Worm (Caenorhabditis elegans) whole organism, young adult: Measurements from ENCODE around the gene grd-9.

ENCODE experiments used
- B0035.1 ChIP-seq: sonication (generic microtip); optimal IDR thresholded peaks from 2 replicates; lab custom pipeline; 2016; ENCODE audit warnings: missing genetic modification characterization, mild to moderate bottlenecking, missing compliant biosample characterization, missing genotype, missing genetic modification reagents
- F39B2.1 ChIP-seq: fragments of 200-800 bp; sonication (Bioruptor generic); IDR thresholded peaks from 2 replicates; pipeline ENCODE4 v1.3.6; 2022; ENCODE audit warnings: missing genetic modification reagents, missing genetic modification characterization, missing compliant biosample characterization
- F49E8.2 ChIP-seq: sonication (generic microtip); optimal IDR thresholded peaks from 3 replicates; lab custom pipeline; 2017; ENCODE audit warnings: missing genetic modification characterization, mild to moderate bottlenecking, missing compliant biosample characterization, antibody characterized with exemption, moderate library complexity; ENCODE audit not compliant: insufficient read depth
- F57C9.4 ChIP-seq: sonication (generic microtip); optimal IDR thresholded peaks from 2 replicates; lab custom pipeline; 2017; ENCODE audit warnings: mild to moderate bottlenecking, missing genetic modification characterization, missing compliant biosample characterization
- K12H6.12 ChIP-seq: fragments of 200-800 bp; sonication (Bioruptor generic); optimal IDR thresholded peaks from 2 replicates; lab custom pipeline; 2018; ENCODE audit warnings: mild to moderate bottlenecking, missing genetic modification characterization, missing compliant biosample characterization
- T07F8.4 ChIP-seq: sonication (generic microtip); optimal IDR thresholded peaks from 2 replicates; lab custom pipeline; 2016; ENCODE audit warnings: mild to moderate bottlenecking, missing genetic modification characterization, moderate library complexity, missing compliant biosample characterization
- Y53F4B.3 ChIP-seq: fragments of 200-800 bp; sonication (Bioruptor generic); IDR thresholded peaks from 2 replicates; pipeline ENCODE4 v1.3.6; 2022; ENCODE audit warnings: missing genetic modification reagents, missing genetic modification characterization, missing compliant biosample characterization
- Y67H2A.10 ChIP-seq: fragments of 200-800 bp; sonication (Bioruptor generic); conservative IDR thresholded peaks from 2 replicates; pipeline ENCODE4 v1.3.6; 2022; ENCODE audit warnings: missing genetic modification reagents, missing genetic modification characterization, missing compliant biosample characterization
- Y95B8A.8 ChIP-seq: fragments of 200-800 bp; sonication (Bioruptor generic); IDR thresholded peaks from 2 replicates; pipeline ENCODE4 v1.3.6; 2022; ENCODE audit warnings: missing genetic modification reagents, missing genetic modification characterization, missing compliant biosample characterization
- aptf-2 ChIP-seq: fragments of 200-800 bp; sonication (Bioruptor generic); conservative IDR thresholded peaks from 2 replicates; pipeline ENCODE4 v1.3.6; 2022; ENCODE audit warnings: missing genetic modification reagents, missing genetic modification characterization, missing compliant biosample characterization
- athp-1 ChIP-seq: sonication (generic microtip); optimal IDR thresholded peaks from 2 replicates; lab custom pipeline; 2017; ENCODE audit warnings: mild to moderate bottlenecking, missing genetic modification characterization, missing compliant biosample characterization
- attf-3 ChIP-seq: fragments of 200-800 bp; sonication (Bioruptor generic); conservative IDR thresholded peaks from 2 replicates; pipeline ENCODE4 v1.3.6; 2022; ENCODE audit warnings: missing genetic modification reagents, missing genetic modification characterization, missing compliant biosample characterization
- attf-5 ChIP-seq: fragments of 200-800 bp; sonication (Bioruptor generic); optimal IDR thresholded peaks from 2 replicates; lab custom pipeline; 2018; ENCODE audit warnings: mild to moderate bottlenecking, missing genetic modification characterization, missing compliant biosample characterization
- attf-6 ChIP-seq: fragments of 200-800 bp; sonication (Bioruptor generic); IDR thresholded peaks from 2 replicates; pipeline ENCODE4 v1.3.6; 2022; ENCODE audit warnings: missing genetic modification reagents, missing genetic modification characterization, missing compliant biosample characterization
- cebp-2 ChIP-seq: fragments of 200-800 bp; sonication (Bioruptor generic); IDR thresholded peaks from 2 replicates; pipeline ENCODE4 v1.3.6; 2022; ENCODE audit warnings: missing genetic modification characterization, missing compliant biosample characterization
- ceh-27 ChIP-seq: fragments of 200-800 bp; sonication (Bioruptor generic); optimal IDR thresholded peaks from 2 replicates; lab custom pipeline; 2018; ENCODE audit warnings: mild to moderate bottlenecking, missing genetic modification characterization, moderate library complexity, missing compliant biosample characterization
- die-1 ChIP-seq: sonication (generic microtip); optimal IDR thresholded peaks from 2 replicates; lab custom pipeline; 2016; ENCODE audit warnings: missing genotype, mild to moderate bottlenecking, missing genetic modification characterization, missing compliant biosample characterization
- egl-18 ChIP-seq: fragments of 200-800 bp; sonication (Bioruptor generic); IDR thresholded peaks from 2 replicates; pipeline ENCODE4 v1.3.6; 2022; ENCODE audit warnings: missing genetic modification reagents, missing genetic modification characterization, missing compliant biosample characterization
- ets-4 ChIP-seq: fragments of 200-800 bp; sonication (Bioruptor generic); optimal IDR thresholded peaks from 2 replicates; lab custom pipeline; 2018; ENCODE audit warnings: mild to moderate bottlenecking, missing genetic modification characterization, missing compliant biosample characterization
- fkh-3 ChIP-seq: sonication (generic microtip); optimal IDR thresholded peaks from 2 replicates; lab custom pipeline; 2016; ENCODE audit warnings: mild to moderate bottlenecking, missing genetic modification characterization, missing compliant biosample characterization
- hlh-26 ChIP-seq: fragments of 200-800 bp; sonication (Bioruptor generic); conservative IDR thresholded peaks from 2 replicates; pipeline ENCODE4 v1.3.6; 2022; ENCODE audit warnings: missing genetic modification reagents, missing genetic modification characterization, missing compliant biosample characterization
- hrde-1 ChIP-seq: sonication (generic microtip); optimal IDR thresholded peaks from 2 replicates; lab custom pipeline; 2016; ENCODE audit warnings: missing genetic modification characterization, mild to moderate bottlenecking, missing compliant biosample characterization, moderate library complexity, missing genotype, missing genetic modification reagents, borderline replicate concordance
- hsf-1 ChIP-seq: fragments of 200-800 bp; sonication (Bioruptor generic); IDR thresholded peaks from 2 replicates; pipeline ENCODE4 v1.3.6; 2022; ENCODE audit warnings: missing genetic modification reagents, missing genetic modification characterization, missing compliant biosample characterization
- lag-1 ChIP-seq: fragments of 200-800 bp; sonication (Bioruptor generic); IDR thresholded peaks from 2 replicates; pipeline ENCODE4 v1.3.6; 2022; ENCODE audit warnings: missing genetic modification reagents, missing genetic modification characterization, missing compliant biosample characterization
- lin-54 ChIP-seq: fragments of 200-800 bp; sonication (Bioruptor generic); optimal IDR thresholded peaks from 2 replicates; lab custom pipeline; 2018; ENCODE audit warnings: mild to moderate bottlenecking, missing genetic modification characterization, missing compliant biosample characterization
- lsl-1 ChIP-seq: fragments of 200-800 bp; sonication (Bioruptor generic); optimal IDR thresholded peaks from 2 replicates; lab custom pipeline; 2018; ENCODE audit warnings: mild to moderate bottlenecking, missing genetic modification characterization, moderate library complexity, missing compliant biosample characterization
- nhr-120 ChIP-seq: fragments of 200-800 bp; sonication (Bioruptor generic); IDR thresholded peaks from 2 replicates; pipeline ENCODE4 v1.3.6; 2022; ENCODE audit warnings: missing genetic modification characterization, missing compliant biosample characterization
- nhr-27 ChIP-seq: fragments of 200-800 bp; sonication (Bioruptor generic); optimal IDR thresholded peaks from 2 replicates; lab custom pipeline; 2018; ENCODE audit warnings: mild to moderate bottlenecking, missing genetic modification characterization, moderate library complexity, missing compliant biosample characterization
- nhr-90 ChIP-seq: sonication (generic microtip); optimal IDR thresholded peaks from 2 replicates; lab custom pipeline; 2016; ENCODE audit warnings: missing genotype, mild to moderate bottlenecking, missing genetic modification characterization, missing compliant biosample characterization
- repo-1 ChIP-seq: sonication (generic microtip); optimal IDR thresholded peaks from 2 replicates; lab custom pipeline; 2017; ENCODE audit warnings: mild to moderate bottlenecking, missing genetic modification characterization, missing compliant biosample characterization
- rpc-1 ChIP-seq, 2 experiments: fragments of 150-350 bp in 1 of 2; sonication (generic microtip) in 1 of 2; optimal IDR thresholded peaks; 2 replicates each; lab custom pipeline; 2014 to 2018; ENCODE audit warnings: missing biosample characterization in 1 of 2, missing genetic modification characterization in 1 of 2, missing genetic modification reagents in 1 of 2, missing genotype in 1 of 2
- snpc-1.3 ChIP-seq: sonication (generic microtip); optimal IDR thresholded peaks from 2 replicates; lab custom pipeline; 2017; ENCODE audit warnings: missing genetic modification characterization, mild to moderate bottlenecking, missing compliant biosample characterization, antibody characterized with exemption, moderate library complexity, missing genotype, missing genetic modification reagents; ENCODE audit not compliant: insufficient read depth
- snpc-3.4 ChIP-seq: sonication (generic microtip); optimal IDR thresholded peaks from 2 replicates; lab custom pipeline; 2017; ENCODE audit warnings: missing genetic modification characterization, mild to moderate bottlenecking, missing compliant biosample characterization, antibody characterized with exemption, moderate library complexity, missing genotype, missing genetic modification reagents
- somi-1 ChIP-seq: fragments of 200-800 bp; sonication (Bioruptor generic); optimal IDR thresholded peaks from 2 replicates; lab custom pipeline; 2018; ENCODE audit warnings: mild to moderate bottlenecking, missing genetic modification characterization, missing compliant biosample characterization
- sptf-2 ChIP-seq: fragments of 200-800 bp; sonication (Bioruptor generic); optimal IDR thresholded peaks from 2 replicates; lab custom pipeline; 2018; ENCODE audit warnings: mild to moderate bottlenecking, missing genetic modification characterization, missing compliant biosample characterization
- tbx-9 ChIP-seq: sonication (generic microtip); optimal IDR thresholded peaks from 2 replicates; lab custom pipeline; 2016; ENCODE audit warnings: borderline replicate concordance, missing genetic modification characterization, inconsistent platforms, missing compliant biosample characterization
- tlf-1 ChIP-seq: fragments of 200-800 bp; sonication (Bioruptor generic); optimal IDR thresholded peaks from 2 replicates; lab custom pipeline; 2018; ENCODE audit warnings: mild to moderate bottlenecking, missing genetic modification characterization, missing compliant biosample characterization
- unc-130 ChIP-seq: sonication (generic microtip); optimal IDR thresholded peaks from 2 replicates; lab custom pipeline; 2016; ENCODE audit warnings: missing genetic modification reagents, missing genetic modification characterization, missing compliant biosample characterization
- xnd-1 ChIP-seq: sonication (generic microtip); optimal IDR thresholded peaks from 2 replicates; lab custom pipeline; 2016; ENCODE audit warnings: missing genotype, missing genetic modification reagents, missing genetic modification characterization, missing compliant biosample characterization
- ztf-26 ChIP-seq: sonication (generic microtip); optimal IDR thresholded peaks from 2 replicates; lab custom pipeline; 2017; ENCODE audit warnings: missing genetic modification characterization, missing compliant biosample characterization
- ztf-6 ChIP-seq: fragments of 200-800 bp; sonication (Bioruptor generic); IDR thresholded peaks from 2 replicates; pipeline ENCODE4 v1.3.6; 2022; ENCODE audit warnings: missing genetic modification reagents, missing genetic modification characterization, missing compliant biosample characterization

grd-9 gene

DNA sequence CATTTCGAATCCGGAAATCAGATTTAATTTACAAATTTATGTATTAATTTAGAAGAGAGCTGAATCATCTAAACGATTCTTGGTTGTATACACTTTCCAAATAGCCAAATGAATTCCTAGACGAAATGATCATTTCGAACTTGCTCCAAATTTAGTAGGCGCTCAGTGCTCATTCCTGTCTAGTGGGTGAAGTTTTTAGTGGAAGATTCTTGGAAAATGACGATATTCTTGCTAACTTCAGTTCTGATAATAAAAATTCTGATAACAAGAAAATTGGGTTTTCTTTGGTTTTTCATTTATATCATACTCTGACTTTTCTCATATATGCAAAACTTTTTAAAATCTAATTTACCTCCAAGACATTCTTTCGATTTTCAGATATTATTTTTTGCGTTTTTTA, 26.6 kb downstream of the grd-9 start (continued):
- TF ChIP-seq tlf-1, result no peak

DNA sequence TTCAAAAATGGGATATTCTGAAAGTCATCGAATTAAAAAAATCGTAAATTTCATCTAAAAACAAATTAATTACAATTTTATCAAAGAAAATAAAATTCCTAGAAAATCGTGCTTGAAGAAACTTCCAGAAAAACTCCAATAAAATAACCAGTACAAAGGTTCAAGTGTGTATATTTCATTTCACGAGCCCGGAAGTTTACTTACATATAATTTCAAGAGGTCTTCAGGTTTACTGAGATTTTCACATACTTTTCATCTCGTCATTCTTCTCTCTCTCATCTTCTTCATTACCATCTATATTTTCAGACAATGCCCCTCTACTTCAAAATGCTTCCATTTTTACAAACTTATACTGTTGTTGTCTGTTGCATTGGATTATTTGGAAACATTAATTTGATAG, 27.1 kb downstream of the grd-9 start, which contains the start of gene srsx-18:
Gene srsx-18, plus strand, starts transcription at position 301 of the 400 bp plus-strand sequence.
- no peak for TF ChIP-seq F39B2.1 (GFP tag; lab: Robert Waterston, UW)
- TF ChIP-seq fkh-3 (tag; lab: Kevin White, UChicago), result no peak
- TF ChIP-seq lag-1, result no peak
- no peak for TF ChIP-seq snpc-1.3 (tag; lab: Kevin White, UChicago)
- no peak for TF ChIP-seq hsf-1 (GFP tag; lab: Robert Waterston, UW)
- TF ChIP-seq nhr-90 (tag; lab: Kevin White, UChicago), result no peak
- TF ChIP-seq cebp-2, result no peak
- no peak for TF ChIP-seq attf-6
- no peak for TF ChIP-seq Y95B8A.8 (GFP tag; lab: Robert Waterston, UW)
- TF ChIP-seq B0035.1 (tag; lab: Kevin White, UChicago), result no peak
- TF ChIP-seq hlh-26 (GFP tag; lab: Robert Waterston, UW), result no peak
- no peak for TF ChIP-seq F57C9.4 (tag; lab: Kevin White, UChicago)
- no peak for TF ChIP-seq attf-3 (GFP tag; lab: Robert Waterston, UW)
- TF ChIP-seq F49E8.2 (tag; lab: Kevin White, UChicago), result no peak
- TF ChIP-seq, all 124 proteins: peak for 0

DNA sequence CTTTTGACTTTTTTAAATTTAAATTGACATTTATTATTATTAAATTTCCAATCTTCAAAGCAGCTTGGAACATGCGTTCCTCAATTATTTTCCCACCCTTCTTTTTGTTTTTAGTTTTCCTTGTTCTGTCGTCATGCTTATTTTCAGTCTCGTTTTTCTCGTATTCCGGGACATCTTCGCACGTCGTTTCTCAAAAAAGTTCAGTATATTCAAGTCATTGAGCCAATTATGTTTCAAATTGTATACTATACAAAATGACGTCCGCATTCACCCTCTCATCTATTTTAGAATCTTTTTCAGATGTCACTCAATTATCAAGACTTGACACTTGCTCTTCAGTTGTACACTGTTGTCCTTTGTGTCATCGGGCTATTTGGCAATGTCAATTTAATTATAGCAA, 32.2 kb downstream of the grd-9 start, which contains the start of gene srsx-17:
Gene srsx-17, plus strand, starts transcription at position 301 of the 400 bp plus-strand sequence.
- TF ChIP-seq hrde-1 (tag; lab: Kevin White, UChicago) (no peak), Y53F4B.3 (GFP tag; lab: Robert Waterston, UW) (no peak), K12H6.12 (no peak), ztf-26 (no peak), snpc-3.4 (no peak), xnd-1 (no peak), aptf-2 (GFP tag; lab: Robert Waterston, UW) (no peak), attf-6 (no peak), tbx-9 (tag; lab: Kevin White, UChicago) (no peak), lsl-1 (GFP tag; lab: Kevin White, UChicago) (no peak), nhr-27 (tag; lab: Kevin White, UChicago) (no peak), die-1 (tag; lab: Kevin White, UChicago) (no peak), Y95B8A.8 (GFP tag; lab: Robert Waterston, UW) (no peak), attf-3 (GFP tag; lab: Robert Waterston, UW) (no peak), rpc-1 (optimal IDR thresholded peaks at IDR 0.05; lab: Kevin White, UChicago) (no peak), rpc-1 (tag; optimal IDR thresholded peaks at IDR 0.05; lab: Kevin White, UChicago) (no peak), snpc-1.3 (tag; lab: Kevin White, UChicago) (no peak), unc-130 (GFP tag; lab: Kevin White, UChicago) (no peak)

DNA sequence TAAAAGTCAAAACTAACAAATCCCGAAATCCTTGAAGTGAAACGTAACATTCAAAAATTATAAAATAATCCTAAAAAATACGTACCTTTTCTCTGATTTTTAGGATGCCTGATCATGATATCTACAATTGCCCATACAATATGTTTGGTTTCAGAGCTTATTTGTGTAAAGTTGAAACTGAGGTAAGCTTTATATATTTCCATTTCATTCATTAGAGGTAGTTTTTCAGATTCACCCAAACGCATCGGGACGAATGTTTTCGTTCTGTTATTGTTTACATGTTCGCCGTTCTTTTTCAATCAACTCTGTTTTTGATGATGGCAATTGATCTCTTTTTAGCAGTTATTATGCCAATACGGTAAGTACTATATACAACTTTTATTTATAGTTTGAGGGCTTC, 32.9 kb downstream of the grd-9 start:
- no peak for TF ChIP-seq Y67H2A.10 (GFP tag; lab: Robert Waterston, UW)
- no peak for TF ChIP-seq attf-5 (GFP tag; lab: Kevin White, UChicago)
- no peak for TF ChIP-seq F49E8.2 (tag; lab: Kevin White, UChicago)
- TF ChIP-seq ceh-27 (GFP tag; lab: Kevin White, UChicago), result no peak
- TF ChIP-seq sptf-2 (GFP tag; lab: Kevin White, UChicago), result no peak
- TF ChIP-seq repo-1 (tag; lab: Kevin White, UChicago), result no peak
- no peak for TF ChIP-seq nhr-120 (GFP tag; lab: Robert Waterston, UW)
- no peak for TF ChIP-seq athp-1 (tag; lab: Kevin White, UChicago)
- no peak for TF ChIP-seq ztf-6
- no peak for TF ChIP-seq ets-4
- no peak for TF ChIP-seq somi-1
- TF ChIP-seq aptf-2 (GFP tag; lab: Robert Waterston, UW), result no peak
- TF ChIP-seq die-1 (tag; lab: Kevin White, UChicago), result no peak
- TF ChIP-seq lin-54 (GFP tag; lab: Kevin White, UChicago), result no peak
- TF ChIP-seq egl-18 (GFP tag; lab: Robert Waterston, UW), result no peak
- no peak for TF ChIP-seq T07F8.4
